Fruit fly (Drosophila melanogaster) whole organism, embryonic: ENCODE data around the gene CG34290.
A peak's percentile ranks its signal among the peaks of the same experiment; 100 is the strongest.

Source experiments
- Awh ChIP-seq: fragments of 200-800 bp; sonication (Bioruptor generic); IDR thresholded peaks from 2 replicates; pipeline ENCODE4, ENCODE4 v1.3.6; 2022; ENCODE audit warnings: missing biosample characterization, missing genetic modification characterization
- CG10654 ChIP-seq: fragments of 200-800 bp; sonication (Bioruptor generic); optimal IDR thresholded peaks from 2 replicates; lab custom pipeline; 2016; ENCODE audit warnings: missing biosample characterization, missing genetic modification characterization
- CG11456 ChIP-seq: fragments of 200-800 bp; sonication (Bioruptor generic); IDR thresholded peaks from 3 replicates; pipeline ENCODE4 v1.3.6; 2022; ENCODE audit warnings: missing biosample characterization, missing genetic modification characterization
- CG12769 ChIP-seq: fragments of 200-800 bp; sonication (Bioruptor generic); optimal IDR thresholded peaks from 2 replicates; lab custom pipeline; 2019; ENCODE audit warnings: missing biosample characterization, mild to moderate bottlenecking, missing genetic modification characterization, moderate library complexity
- CG13296 ChIP-seq: fragments of 200-800 bp; sonication (Bioruptor generic); optimal IDR thresholded peaks from 3 replicates; lab custom pipeline; 2018; ENCODE audit warnings: missing biosample characterization, mild to moderate bottlenecking, missing genetic modification characterization
- CG14710 ChIP-seq: fragments of 200-800 bp; sonication (Bioruptor generic); optimal IDR thresholded peaks from 3 replicates; lab custom pipeline; 2019; ENCODE audit warnings: missing biosample characterization, mild to moderate bottlenecking, missing genetic modification characterization, moderate library complexity
- CG15269 ChIP-seq: fragments of 200-800 bp; sonication (Bioruptor generic); optimal IDR thresholded peaks from 2 replicates; lab custom pipeline; 2018; ENCODE audit warnings: missing biosample characterization, mild to moderate bottlenecking, missing genetic modification characterization, moderate library complexity
- CG15696 ChIP-seq: fragments of 200-800 bp; sonication (Bioruptor generic); optimal IDR thresholded peaks from 2 replicates; lab custom pipeline; 2019; ENCODE audit warnings: missing biosample characterization, mild to moderate bottlenecking, missing genetic modification characterization, moderate library complexity
- CG16779 ChIP-seq: fragments of 200-800 bp; sonication (Bioruptor generic); IDR thresholded peaks from 2 replicates; pipeline ENCODE4 v1.3.6; 2022; ENCODE audit warnings: missing biosample characterization, missing genetic modification characterization
- CG16813 ChIP-seq: fragments of 200-800 bp; sonication (Bioruptor generic); IDR thresholded peaks from 3 replicates; pipeline ENCODE4 v1.3.6; 2022; ENCODE audit warnings: missing biosample characterization, missing genetic modification characterization; ENCODE audit not compliant: partially characterized antibody
- CG18619 ChIP-seq: fragments of 200-800 bp; sonication (Bioruptor generic); optimal IDR thresholded peaks from 3 replicates; lab custom pipeline; 2017; ENCODE audit warnings: missing biosample characterization, mild to moderate bottlenecking, missing genetic modification characterization
- CG33213 ChIP-seq: fragments of 200-800 bp; sonication (Bioruptor generic); optimal IDR thresholded peaks from 3 replicates; lab custom pipeline; 2016; ENCODE audit warnings: missing biosample characterization, missing genetic modification characterization
- CG33557 ChIP-seq: fragments of 200-800 bp; sonication (Bioruptor generic); optimal IDR thresholded peaks from 2 replicates; lab custom pipeline; 2019; ENCODE audit warnings: missing biosample characterization, mild to moderate bottlenecking, missing genetic modification characterization, moderate library complexity
- CG34376 ChIP-seq: fragments of 200-800 bp; sonication (Bioruptor generic); optimal IDR thresholded peaks from 2 replicates; lab custom pipeline; 2018; ENCODE audit warnings: missing biosample characterization, mild to moderate bottlenecking, missing genetic modification characterization
- CG3995 ChIP-seq: fragments of 200-800 bp; sonication (Bioruptor generic); optimal IDR thresholded peaks from 3 replicates; lab custom pipeline; 2016; ENCODE audit warnings: missing biosample characterization, missing genetic modification characterization
- CG6813 ChIP-seq: fragments of 200-800 bp; sonication (Bioruptor generic); optimal IDR thresholded peaks from 2 replicates; lab custom pipeline; 2017; ENCODE audit warnings: missing biosample characterization, missing genetic modification characterization, mild to moderate bottlenecking, moderate library complexity, missing genetic modification reagents
- CG7745 ChIP-seq: fragments of 200-800 bp; sonication (Bioruptor generic); optimal IDR thresholded peaks from 2 replicates; lab custom pipeline; 2018; ENCODE audit warnings: missing biosample characterization, mild to moderate bottlenecking, missing genetic modification characterization, moderate library complexity
- CG7928 ChIP-seq: fragments of 200-800 bp; sonication (Bioruptor generic); optimal IDR thresholded peaks from 2 replicates; lab custom pipeline; 2017; ENCODE audit warnings: missing biosample characterization, mild to moderate bottlenecking, missing genetic modification characterization
- Dfd ChIP-seq, 2 experiments: fragments of >200 bp; optimal IDR thresholded peaks; 2 replicates each; lab custom pipeline; 2017; ENCODE audit warnings: missing biosample characterization in 2 of 2, missing genetic modification characterization in 2 of 2
- GATAe ChIP-seq: fragments of 200-800 bp; sonication (Bioruptor generic); conservative IDR thresholded peaks from 2 replicates; pipeline ENCODE4 v1.3.6; 2022; ENCODE audit warnings: missing biosample characterization, missing genetic modification characterization
- Hr78 ChIP-seq, 2 experiments: fragments of 200-800 bp in 1 of 2; fragments of >200 bp in 1 of 2; sonication (Bioruptor generic) in 1 of 2; optimal IDR thresholded peaks; 2 replicates each; lab custom pipeline; 2017 to 2019; ENCODE audit warnings: missing biosample characterization in 2 of 2, missing genetic modification characterization in 2 of 2, mild to moderate bottlenecking in 1 of 2, moderate library complexity in 1 of 2
- Med ChIP-seq: fragments of 200-800 bp; sonication (Bioruptor generic); peaks from one replicate; lab custom pipeline; 2016; ENCODE audit warnings: missing biosample characterization, missing genetic modification characterization, mild to moderate bottlenecking, inconsistent platforms, moderate library complexity
- Pdp1 ChIP-seq, 2 experiments: fragments of 200-800 bp; sonication (Bioruptor generic); optimal IDR thresholded peaks; 3 replicates each; lab custom pipeline; 2016; ENCODE audit warnings: missing biosample characterization in 2 of 2, missing genetic modification characterization in 2 of 2, mild to moderate bottlenecking in 1 of 2, moderate library complexity in 1 of 2
- YL-1 ChIP-seq: fragments of 200-800 bp; sonication (Bioruptor generic); optimal IDR thresholded peaks from 3 replicates; lab custom pipeline; 2017; ENCODE audit warnings: missing biosample characterization, mild to moderate bottlenecking, missing genetic modification characterization
- caup ChIP-seq: fragments of 200-800 bp; sonication (Bioruptor generic); optimal IDR thresholded peaks from 3 replicates; lab custom pipeline; 2017; ENCODE audit warnings: missing biosample characterization, mild to moderate bottlenecking, missing genetic modification characterization, moderate library complexity; ENCODE audit not compliant: severe bottlenecking
- cg ChIP-seq: fragments of 200-800 bp; sonication (Bioruptor generic); optimal IDR thresholded peaks from 3 replicates; lab custom pipeline; 2019; ENCODE audit warnings: missing biosample characterization, mild to moderate bottlenecking, missing genetic modification characterization, moderate library complexity
- ci ChIP-seq: fragments of 200-800 bp; sonication (Bioruptor generic); IDR thresholded peaks from 3 replicates; pipeline ENCODE4 v1.3.6; 2022; ENCODE audit warnings: missing biosample characterization, missing genetic modification characterization
- crc ChIP-seq: fragments of 200-800 bp; sonication (Bioruptor generic); optimal IDR thresholded peaks from 2 replicates; lab custom pipeline; 2016; ENCODE audit warnings: missing biosample characterization, missing genetic modification characterization
- disco-r ChIP-seq: fragments of 200-800 bp; sonication (Bioruptor generic); optimal IDR thresholded peaks from 2 replicates; lab custom pipeline; 2016; ENCODE audit warnings: missing biosample characterization, missing genetic modification characterization
- dysf ChIP-seq: fragments of 200-800 bp; sonication (Bioruptor generic); IDR thresholded peaks from 3 replicates; pipeline ENCODE4 v1.3.6; 2022; ENCODE audit warnings: missing biosample characterization, missing genetic modification characterization
- exex ChIP-seq: fragments of 200-800 bp; sonication (Bioruptor generic); optimal IDR thresholded peaks from 4 replicates; lab custom pipeline; 2018; ENCODE audit warnings: missing biosample characterization, mild to moderate bottlenecking, missing genetic modification characterization, moderate library complexity
- grn ChIP-seq: fragments of 200-800 bp; sonication (Bioruptor generic); optimal IDR thresholded peaks from 3 replicates; lab custom pipeline; 2017; ENCODE audit warnings: missing biosample characterization, missing genetic modification characterization
- hb ChIP-seq: fragments of 200-800 bp; sonication (Bioruptor generic); IDR thresholded peaks from 3 replicates; pipeline ENCODE4 v1.3.6; 2022; ENCODE audit warnings: missing biosample characterization, missing genetic modification characterization; ENCODE audit not compliant: partially characterized antibody
- hkb ChIP-seq, 2 experiments: fragments of 200-800 bp in 1 of 2; fragments of >200 bp in 1 of 2; sonication (Bioruptor generic) in 1 of 2; IDR thresholded peaks in 1 of 2; optimal IDR thresholded peaks in 1 of 2; 2 replicates each; pipeline versions ENCODE4 v1.3.6 to Lab custom; 2017 to 2022; ENCODE audit warnings: missing biosample characterization in 1 of 2, missing genetic modification characterization in 1 of 2
- kni ChIP-seq: fragments of 200-800 bp; sonication (Bioruptor generic); optimal IDR thresholded peaks from 3 replicates; lab custom pipeline; 2017; ENCODE audit warnings: mild to moderate bottlenecking, missing biosample characterization, missing genetic modification reagents, missing genetic modification characterization
- knrl ChIP-seq: fragments of 200-800 bp; sonication (Bioruptor generic); IDR thresholded peaks from 3 replicates; pipeline ENCODE4 v1.3.6; 2022; ENCODE audit warnings: missing biosample characterization, missing genetic modification characterization; ENCODE audit not compliant: partially characterized antibody
- lab ChIP-seq: fragments of 200-800 bp; sonication (Bioruptor generic); optimal IDR thresholded peaks from 3 replicates; lab custom pipeline; 2017; ENCODE audit warnings: missing biosample characterization, missing genetic modification characterization, mild to moderate bottlenecking, moderate library complexity, missing genetic modification reagents
- mirr ChIP-seq: fragments of 200-800 bp; sonication (Bioruptor generic); optimal IDR thresholded peaks from 3 replicates; lab custom pipeline; 2018; ENCODE audit warnings: missing biosample characterization, mild to moderate bottlenecking, missing genetic modification characterization
- nmo ChIP-seq: fragments of 200-800 bp; sonication (Bioruptor generic); optimal IDR thresholded peaks from 2 replicates; lab custom pipeline; 2018; ENCODE audit warnings: missing biosample characterization, mild to moderate bottlenecking, missing genetic modification characterization, moderate library complexity
- org-1 ChIP-seq: fragments of 200-800 bp; sonication (Bioruptor generic); optimal IDR thresholded peaks from 2 replicates; lab custom pipeline; 2017; ENCODE audit warnings: missing biosample characterization, missing genetic modification characterization
- sd ChIP-seq: fragments of 200-800 bp; sonication (Bioruptor generic); optimal IDR thresholded peaks from 3 replicates; lab custom pipeline; 2018; ENCODE audit warnings: missing biosample characterization, mild to moderate bottlenecking, missing genetic modification characterization, moderate library complexity
- sens ChIP-seq: fragments of 200-800 bp; sonication (Bioruptor generic); peaks from one replicate; lab custom pipeline; 2016; ENCODE audit warnings: missing biosample characterization, missing genetic modification characterization
- sisA ChIP-seq: fragments of 200-800 bp; sonication (Bioruptor generic); IDR thresholded peaks from 2 replicates; pipeline ENCODE4 v1.3.6; 2022; ENCODE audit warnings: missing biosample characterization, missing genetic modification characterization
- sug ChIP-seq: fragments of 200-800 bp; optimal IDR thresholded peaks from 2 replicates; lab custom pipeline; 2019; ENCODE audit warnings: missing biosample characterization, mild to moderate bottlenecking, missing genetic modification characterization, moderate library complexity
- twi ChIP-seq: fragments of 200-800 bp; optimal IDR thresholded peaks from 2 replicates; lab custom pipeline; 2019; ENCODE audit warnings: missing biosample characterization, mild to moderate bottlenecking, missing genetic modification characterization, moderate library complexity
- vvl ChIP-seq: fragments of 200-800 bp; sonication (Bioruptor generic); IDR thresholded peaks from 2 replicates; pipeline ENCODE4 v1.3.6; 2022; ENCODE audit warnings: missing biosample characterization, missing genetic modification characterization
- wek ChIP-seq: fragments of 200-800 bp; sonication (Bioruptor generic); optimal IDR thresholded peaks from 3 replicates; lab custom pipeline; 2018; ENCODE audit warnings: missing biosample characterization, mild to moderate bottlenecking, missing genetic modification characterization, moderate library complexity
- yki ChIP-seq: fragments of >200 bp; optimal IDR thresholded peaks from 3 replicates; lab custom pipeline; 2018

CG34290 gene

dm6 chr3R:24270034-24270433 is 19.6 kb downstream of the CG34290 start (continued):
- peak; percentile 52 for TF ChIP-seq cg (GFP tag; lab: Kevin White, UChicago)
- peak; percentile 75 for TF ChIP-seq CG15696
- peak; percentile 23 for TF ChIP-seq CG6813 (GFP tag; lab: Kevin White, UChicago)
- no peak for TF ChIP-seq disco-r (GFP tag; lab: Kevin White, UChicago)
- no peak for TF ChIP-seq knrl (GFP tag; lab: Robert Waterston, UW)
- TF ChIP-seq nmo (GFP tag; lab: Kevin White, UChicago) = no peak
- TF ChIP-seq hb (GFP tag; lab: Robert Waterston, UW) = no peak
- TF ChIP-seq org-1 (GFP tag; lab: Kevin White, UChicago) = peak; percentile 12
- TF ChIP-seq Med (GFP tag; lab: Kevin White, UChicago) = no peak
- no peak for TF ChIP-seq yki (lab: Kevin White, UChicago)
- TF ChIP-seq CG14710 (tag; lab: Kevin White, UChicago) = peak; percentile 2
- no peak for TF ChIP-seq CG34376 (GFP tag; lab: Kevin White, UChicago)
- TF ChIP-seq sens (GFP tag; lab: Kevin White, UChicago) = peak; percentile 66
- peak; percentile 73 for TF ChIP-seq kni (GFP tag; lab: Kevin White, UChicago)
- no peak for TF ChIP-seq CG7745 (tag; lab: Kevin White, UChicago)
- peak; percentile 58 for TF ChIP-seq CG33557 (GFP tag; lab: Kevin White, UChicago)
- TF ChIP-seq sisA (GFP tag; lab: Robert Waterston, UW) = no peak
- no peak for TF ChIP-seq vvl

- peak; percentile 31 for TF ChIP-seq grn (GFP tag; lab: Kevin White, UChicago)
- TF ChIP-seq crc (GFP tag; lab: Kevin White, UChicago) = no peak
- no peak for TF ChIP-seq CG33213 (GFP tag; lab: Kevin White, UChicago)
- TF ChIP-seq CG16779 = no peak
- TF ChIP-seq GATAe (GFP tag; lab: Robert Waterston, UW) = peak; percentile 47; the same call in 1 of the 2 replicates
- TF ChIP-seq YL-1 = no peak
- peak; percentile 1 for TF ChIP-seq CG15269 (tag; lab: Kevin White, UChicago)
- no peak; the same call in 1 of the 2 replicates for TF ChIP-seq Awh (GFP tag; lab: Robert Waterston, UW)
- peak; percentile 17 for TF ChIP-seq CG13296
- TF ChIP-seq wek (GFP tag; lab: Kevin White, UChicago) = peak; percentile 40
- no peak for TF ChIP-seq CG6813 (GFP tag; lab: Kevin White, UChicago)
- no peak for TF ChIP-seq CG10654
- peak; percentile 37 for TF ChIP-seq mirr (GFP tag; lab: Kevin White, UChicago)
- no peak for TF ChIP-seq CG16813 (GFP tag; lab: Robert Waterston, UW)
- TF ChIP-seq twi = peak; percentile 99
- peak; percentile 54 for TF ChIP-seq sug (tag; lab: Kevin White, UChicago)
- no peak for TF ChIP-seq CG18619 (GFP tag; lab: Kevin White, UChicago)
- no peak for TF ChIP-seq Pdp1 (GFP tag; optimal IDR thresholded peaks at IDR 0.05; lab: Kevin White, UChicago)
- TF ChIP-seq dysf (GFP tag; lab: Robert Waterston, UW) = no peak
- TF ChIP-seq CG12769 = peak; percentile 13
- peak; percentile 50 for TF ChIP-seq lab (GFP tag; lab: Kevin White, UChicago)
- TF ChIP-seq CG3995 (GFP tag; lab: Kevin White, UChicago) = no peak
- peak in 1 of 2 experiments; percentile 1 for TF ChIP-seq Hr78 (GFP tag; optimal IDR thresholded peaks at IDR 0.05; lab: Kevin White, UChicago)
- peak; percentile 5 for TF ChIP-seq caup (GFP tag; lab: Kevin White, UChicago)
- TF ChIP-seq Dfd (GFP tag; optimal IDR thresholded peaks at IDR 0.05; lab: Kevin White, UChicago) = no peak
- peak; percentile 61; the same call in 1 of the 3 replicates for TF ChIP-seq ci (GFP tag; lab: Robert Waterston, UW)
- TF ChIP-seq CG11456 (GFP tag; lab: Robert Waterston, UW) = no peak
- peak; percentile 51 for TF ChIP-seq sd (tag; lab: Kevin White, UChicago)
- no peak for TF ChIP-seq CG7928 (GFP tag; lab: Kevin White, UChicago)
- TF ChIP-seq exex (tag; lab: Kevin White, UChicago) = peak; percentile 85
- TF ChIP-seq hkb (optimal IDR thresholded peaks at IDR 0.05; lab: Kevin White, UChicago) = no peak
- no peak for TF ChIP-seq hkb (GFP tag; IDR thresholded peaks at IDR 0.05; lab: Robert Waterston, UW)
Observed at dm6 chr3R:24268293-24268692, 21.3 kb downstream of the CG34290 start.
